Fruit fly (Drosophila melanogaster): Measurements from ENCODE around the gene stg.

dm6 chr3R:29277748-29278147 lies 22.1 kb upstream of the stg start:
- TF ChIP-seq CG8478 (optimal IDR thresholded peaks at IDR 0.05) (no peak), CTCF (optimal IDR thresholded peaks at IDR 0.05) (no peak)

Data from S2 (cell line).